Fruit fly (Drosophila melanogaster) whole organism, embryonic: ENCODE results near the gene unk.

Source experiments
- C15 ChIP-seq: fragments of 200-800 bp; sonication (Bioruptor generic); IDR thresholded peaks from 3 replicates; pipeline ENCODE4 v1.3.6; 2022; ENCODE audit warnings: missing biosample characterization, missing genetic modification characterization
- CG13424 ChIP-seq: fragments of 200-800 bp; sonication (Bioruptor generic); optimal IDR thresholded peaks from 2 replicates; lab custom pipeline; 2019; ENCODE audit warnings: missing biosample characterization, mild to moderate bottlenecking, missing genetic modification characterization, moderate library complexity
- CG13894 ChIP-seq: fragments of 200-800 bp; sonication (Bioruptor generic); optimal IDR thresholded peaks from 3 replicates; lab custom pipeline; 2018; ENCODE audit warnings: missing biosample characterization, mild to moderate bottlenecking, missing genetic modification characterization, moderate library complexity
- CG14050 ChIP-seq: fragments of 200-800 bp; sonication (Bioruptor generic); IDR thresholded peaks from 3 replicates; pipeline ENCODE4 v1.3.6; 2022; ENCODE audit warnings: missing biosample characterization, missing genetic modification characterization
- CG14710 ChIP-seq: fragments of 200-800 bp; sonication (Bioruptor generic); optimal IDR thresholded peaks from 3 replicates; lab custom pipeline; 2019; ENCODE audit warnings: missing biosample characterization, mild to moderate bottlenecking, missing genetic modification characterization, moderate library complexity
- CG15269 ChIP-seq: fragments of 200-800 bp; sonication (Bioruptor generic); optimal IDR thresholded peaks from 2 replicates; lab custom pipeline; 2018; ENCODE audit warnings: missing biosample characterization, mild to moderate bottlenecking, missing genetic modification characterization, moderate library complexity
- CG17359 ChIP-seq: fragments of 200-800 bp; sonication (Bioruptor generic); optimal IDR thresholded peaks from 3 replicates; lab custom pipeline; 2018; ENCODE audit warnings: missing biosample characterization, mild to moderate bottlenecking, missing genetic modification characterization, moderate library complexity
- CG17829 ChIP-seq: fragments of 200-800 bp; optimal IDR thresholded peaks from 2 replicates; lab custom pipeline; 2019; ENCODE audit warnings: missing biosample characterization, mild to moderate bottlenecking, missing genetic modification characterization, moderate library complexity
- CG18476 ChIP-seq: fragments of 200-800 bp; sonication (Bioruptor generic); optimal IDR thresholded peaks from 2 replicates; lab custom pipeline; 2016; ENCODE audit warnings: missing biosample characterization, mild to moderate bottlenecking, missing genetic modification characterization
- CG3163 ChIP-seq: fragments of 200-800 bp; sonication (Bioruptor generic); optimal IDR thresholded peaks from 3 replicates; lab custom pipeline; 2016; ENCODE audit warnings: missing biosample characterization, missing genetic modification characterization
- CG3726 ChIP-seq: fragments of 200-800 bp; sonication (Bioruptor generic); IDR thresholded peaks from 3 replicates; pipeline ENCODE4, ENCODE4 v1.3.6; 2022; ENCODE audit warnings: missing biosample characterization, missing genetic modification characterization
- CG4328 ChIP-seq: fragments of 200-800 bp; sonication (Bioruptor generic); optimal IDR thresholded peaks from 3 replicates; lab custom pipeline; 2017; ENCODE audit warnings: missing biosample characterization, missing genetic modification reagents, missing genetic modification characterization
- CG4360 ChIP-seq: fragments of 200-800 bp; sonication (Bioruptor generic); IDR thresholded peaks from 2 replicates; pipeline ENCODE4 v1.3.6; 2022; ENCODE audit warnings: missing biosample characterization, missing genetic modification characterization
- CG4730 ChIP-seq: fragments of 200-800 bp; sonication (Bioruptor generic); IDR thresholded peaks from 2 replicates; pipeline ENCODE4 v1.3.6; 2022; ENCODE audit warnings: missing biosample characterization, missing genetic modification characterization
- CG6654 ChIP-seq: fragments of 200-800 bp; sonication (Bioruptor generic); optimal IDR thresholded peaks from 2 replicates; lab custom pipeline; 2017; ENCODE audit warnings: missing biosample characterization, mild to moderate bottlenecking, missing genetic modification characterization
- CG6813 ChIP-seq: fragments of 200-800 bp; sonication (Bioruptor generic); optimal IDR thresholded peaks from 2 replicates; lab custom pipeline; 2017; ENCODE audit warnings: missing biosample characterization, missing genetic modification characterization, mild to moderate bottlenecking, moderate library complexity, missing genetic modification reagents
- CG7928 ChIP-seq: fragments of 200-800 bp; sonication (Bioruptor generic); optimal IDR thresholded peaks from 2 replicates; lab custom pipeline; 2017; ENCODE audit warnings: missing biosample characterization, mild to moderate bottlenecking, missing genetic modification characterization
- CG8478 ChIP-seq: fragments of >200 bp; optimal IDR thresholded peaks from 2 replicates; lab custom pipeline; 2018
- Dek ChIP-seq: fragments of 200-800 bp; sonication (Bioruptor generic); optimal IDR thresholded peaks from 3 replicates; lab custom pipeline; 2019; ENCODE audit warnings: missing biosample characterization, mild to moderate bottlenecking, missing genetic modification characterization, moderate library complexity
- Gug ChIP-seq: fragments of 200-800 bp; sonication (Bioruptor generic); IDR thresholded peaks from 4 replicates; pipeline ENCODE4 v1.3.6; 2022; ENCODE audit warnings: missing biosample characterization, missing genetic modification characterization
- MESR4 ChIP-seq: fragments of 200-800 bp; sonication (Bioruptor generic); optimal IDR thresholded peaks from 2 replicates; lab custom pipeline; 2018; ENCODE audit warnings: missing biosample characterization, mild to moderate bottlenecking, missing genetic modification characterization, moderate library complexity
- NK7.1 ChIP-seq: fragments of 200-800 bp; sonication (Bioruptor generic); optimal IDR thresholded peaks from 3 replicates; lab custom pipeline; 2016; ENCODE audit warnings: missing biosample characterization, missing genetic modification characterization
- NfI ChIP-seq: fragments of 200-800 bp; sonication (Bioruptor generic); optimal IDR thresholded peaks from 3 replicates; lab custom pipeline; 2018; ENCODE audit warnings: missing biosample characterization, mild to moderate bottlenecking, missing genetic modification characterization, moderate library complexity
- PHDP ChIP-seq: fragments of 200-800 bp; sonication (Bioruptor generic); optimal IDR thresholded peaks from 3 replicates; lab custom pipeline; 2018; ENCODE audit warnings: missing biosample characterization, mild to moderate bottlenecking, missing genetic modification characterization, moderate library complexity
- Scr ChIP-seq: fragments of 200-800 bp; sonication (Bioruptor generic); IDR thresholded peaks from 2 replicates; pipeline ENCODE4 v1.3.6; 2022; ENCODE audit warnings: missing biosample characterization, missing genetic modification characterization; ENCODE audit not compliant: partially characterized antibody
- Side ChIP-seq: fragments of 200-800 bp; sonication (Bioruptor generic); optimal IDR thresholded peaks from 2 replicates; lab custom pipeline; 2016; ENCODE audit warnings: missing biosample characterization, missing genetic modification characterization
- Sox100B ChIP-seq: fragments of 200-800 bp; sonication (Bioruptor generic); optimal IDR thresholded peaks from 3 replicates; lab custom pipeline; 2018; ENCODE audit warnings: missing biosample characterization, mild to moderate bottlenecking, missing genetic modification characterization
- Sry-δ ChIP-seq: fragments of 200-800 bp; sonication (Bioruptor generic); optimal IDR thresholded peaks from 2 replicates; lab custom pipeline; 2016; ENCODE audit warnings: missing biosample characterization, missing genetic modification characterization
- ase ChIP-seq: fragments of 200-800 bp; sonication (Bioruptor generic); IDR thresholded peaks from 3 replicates; pipeline ENCODE4 v1.3.6; 2022; ENCODE audit warnings: missing biosample characterization, missing genetic modification characterization
- cato ChIP-seq: fragments of 200-800 bp; sonication (Bioruptor generic); optimal IDR thresholded peaks from 2 replicates; lab custom pipeline; 2016; ENCODE audit warnings: missing biosample characterization, missing genetic modification characterization, borderline replicate concordance
- chm ChIP-seq: fragments of 200-800 bp; sonication (Bioruptor generic); IDR thresholded peaks from 2 replicates; pipeline ENCODE4 v1.3.6; 2022; ENCODE audit warnings: missing biosample characterization, missing genetic modification characterization
- crol ChIP-seq: fragments of 200-800 bp; sonication (Bioruptor generic); IDR thresholded peaks from 2 replicates; pipeline ENCODE4 v1.3.6; 2022; ENCODE audit warnings: missing biosample characterization, missing genetic modification characterization
- dati ChIP-seq: fragments of 200-800 bp; sonication (Bioruptor generic); IDR thresholded peaks from 2 replicates; pipeline ENCODE4 v1.3.6; 2022; ENCODE audit warnings: missing biosample characterization, missing genetic modification characterization
- dmrt11E ChIP-seq: fragments of 200-800 bp; sonication (Bioruptor generic); optimal IDR thresholded peaks from 3 replicates; lab custom pipeline; 2018; ENCODE audit warnings: missing biosample characterization, mild to moderate bottlenecking, missing genetic modification characterization, moderate library complexity
- eyg ChIP-seq: fragments of 200-800 bp; sonication (Bioruptor generic); optimal IDR thresholded peaks from 3 replicates; lab custom pipeline; 2016; ENCODE audit warnings: missing biosample characterization, missing genetic modification characterization
- fru ChIP-seq: fragments of >200 bp; optimal IDR thresholded peaks from 2 replicates; lab custom pipeline; 2017
- hb ChIP-seq: fragments of 200-800 bp; sonication (Bioruptor generic); IDR thresholded peaks from 3 replicates; pipeline ENCODE4 v1.3.6; 2022; ENCODE audit warnings: missing biosample characterization, missing genetic modification characterization; ENCODE audit not compliant: partially characterized antibody
- hbn ChIP-seq: fragments of 200-800 bp; sonication (Bioruptor generic); IDR thresholded peaks from 2 replicates; pipeline ENCODE4 v1.3.6; 2022; ENCODE audit warnings: missing biosample characterization, missing genetic modification characterization; ENCODE audit not compliant: partially characterized antibody
- kah ChIP-seq: fragments of 200-800 bp; sonication (Bioruptor generic); optimal IDR thresholded peaks from 2 replicates; lab custom pipeline; 2018; ENCODE audit warnings: missing biosample characterization, mild to moderate bottlenecking, missing genetic modification characterization
- kay ChIP-seq: fragments of 200-800 bp; sonication (Bioruptor generic); optimal IDR thresholded peaks from 2 replicates; lab custom pipeline; 2016; ENCODE audit warnings: missing biosample characterization, missing genetic modification characterization
- pita ChIP-seq: fragments of 200-800 bp; sonication (Bioruptor generic); optimal IDR thresholded peaks from 2 replicates; lab custom pipeline; 2017; ENCODE audit warnings: missing biosample characterization, mild to moderate bottlenecking, missing genetic modification characterization
- psq ChIP-seq: fragments of 200-800 bp; sonication (Bioruptor generic); optimal IDR thresholded peaks from 2 replicates; lab custom pipeline; 2017; ENCODE audit warnings: missing biosample characterization, missing genetic modification characterization
- rib ChIP-seq: fragments of 200-800 bp; sonication (Bioruptor generic); IDR thresholded peaks from 2 replicates; pipeline ENCODE4 v1.3.6; 2022; ENCODE audit warnings: missing biosample characterization, missing genetic modification characterization
- run ChIP-seq: fragments of 200-800 bp; sonication (Bioruptor generic); optimal IDR thresholded peaks from 3 replicates; lab custom pipeline; 2018; ENCODE audit warnings: missing biosample characterization, mild to moderate bottlenecking, missing genetic modification characterization
- sd ChIP-seq: fragments of 200-800 bp; sonication (Bioruptor generic); optimal IDR thresholded peaks from 3 replicates; lab custom pipeline; 2018; ENCODE audit warnings: missing biosample characterization, mild to moderate bottlenecking, missing genetic modification characterization, moderate library complexity
- slp2 ChIP-seq: fragments of 200-800 bp; sonication (Bioruptor generic); optimal IDR thresholded peaks from 2 replicates; lab custom pipeline; 2016; ENCODE audit warnings: missing biosample characterization, missing genetic modification characterization
- tup ChIP-seq: fragments of 200-800 bp; sonication (Bioruptor generic); optimal IDR thresholded peaks from 2 replicates; lab custom pipeline; 2016; ENCODE audit warnings: missing biosample characterization, mild to moderate bottlenecking, missing genetic modification characterization, moderate library complexity
- vfl ChIP-seq: fragments of 200-800 bp; sonication (Bioruptor generic); optimal IDR thresholded peaks from 2 replicates; lab custom pipeline; 2016; ENCODE audit warnings: missing biosample characterization, missing genetic modification characterization
- wdn ChIP-seq: fragments of 200-800 bp; sonication (Bioruptor generic); IDR thresholded peaks from 2 replicates; pipeline ENCODE4 v1.3.6; 2022; ENCODE audit warnings: missing biosample characterization, missing genetic modification characterization

unk gene

DNA sequence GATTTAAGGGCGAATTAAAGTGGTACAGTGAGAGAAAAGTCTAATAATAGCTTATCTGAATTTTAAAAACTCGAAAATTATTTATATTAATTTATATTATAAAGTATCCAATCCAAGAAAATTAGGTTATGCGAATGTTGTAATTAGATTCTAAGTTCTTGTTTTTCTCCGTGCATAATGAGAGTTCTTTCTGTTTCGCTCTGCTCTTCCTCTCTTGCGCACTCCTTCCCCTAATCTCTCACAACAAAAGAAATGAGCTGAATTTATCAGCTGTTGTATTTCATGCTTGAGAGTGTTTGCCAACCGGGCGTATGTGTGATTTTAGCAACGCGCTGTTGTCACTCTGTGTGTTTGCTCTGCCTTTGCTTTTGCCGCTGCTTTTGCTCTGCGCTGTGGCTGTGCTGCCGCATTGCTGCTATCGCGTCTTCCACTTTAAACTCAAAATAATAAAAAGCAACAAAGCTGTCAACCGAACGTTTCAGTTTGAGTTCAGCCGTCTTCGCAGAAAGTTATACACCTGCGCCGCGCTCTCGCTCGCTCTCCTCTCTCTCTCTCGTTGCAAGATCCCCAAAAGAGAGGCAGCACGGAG lies 15.8 kb upstream of the unk start, which contains the start of gene CG46310 (continued):
- peak; percentile 36; the same call in 1 of the 2 replicates for TF ChIP-seq crol (GFP tag; lab: Robert Waterston, UW)
- peak; percentile 12 for TF ChIP-seq Side (GFP tag; lab: Kevin White, UChicago)
- peak; percentile 82 for TF ChIP-seq CG17829 (tag; lab: Kevin White, UChicago)
- TF ChIP-seq CG13424 (tag; lab: Kevin White, UChicago), result peak; percentile 52
- TF ChIP-seq run (tag; lab: Kevin White, UChicago), result peak; percentile 68
- peak; percentile 39 for TF ChIP-seq NfI (GFP tag; lab: Kevin White, UChicago)
- TF ChIP-seq sd, result peak; percentile 37
- peak; percentile 83 for TF ChIP-seq wdn (GFP tag; lab: Robert Waterston, UW)
- peak; percentile 35; the same call in 1 of the 2 replicates for TF ChIP-seq Scr (GFP tag; lab: Robert Waterston, UW)
- no peak for TF ChIP-seq MESR4 (GFP tag; lab: Kevin White, UChicago)
- TF ChIP-seq cato (GFP tag; lab: Kevin White, UChicago), result no peak
- TF ChIP-seq CG4328, result peak; percentile 22
- peak; percentile 9 for TF ChIP-seq CG7928 (GFP tag; lab: Kevin White, UChicago)
- TF ChIP-seq CG14710 (tag; lab: Kevin White, UChicago), result no peak
- TF ChIP-seq Dek (tag; lab: Kevin White, UChicago), result peak; percentile 71
- peak; percentile 66; the same call in 2 of the 3 replicates for TF ChIP-seq C15 (GFP tag; lab: Robert Waterston, UW)
- TF ChIP-seq CG13894, result no peak
- TF ChIP-seq dmrt11E, result no peak
- TF ChIP-seq eyg, result no peak
- TF ChIP-seq CG15269 (tag; lab: Kevin White, UChicago), result peak; percentile 61
- TF ChIP-seq Gug (GFP tag; lab: Robert Waterston, UW), result peak; percentile 58; the same call in 3 of the 4 replicates
- TF ChIP-seq NK7.1 (GFP tag; lab: Kevin White, UChicago), result no peak
- peak; percentile 80; the same call in 2 of the 3 replicates for TF ChIP-seq ase (GFP tag; lab: Robert Waterston, UW)
- no peak for TF ChIP-seq kay (GFP tag; lab: Kevin White, UChicago)
- peak; percentile 34 for TF ChIP-seq CG18476 (GFP tag; lab: Kevin White, UChicago)
- TF ChIP-seq CG4730 (GFP tag; lab: Robert Waterston, UW), result peak; percentile 63
- TF ChIP-seq dati (GFP tag; lab: Robert Waterston, UW), result no peak
- no peak for TF ChIP-seq Sry-δ (GFP tag; lab: Kevin White, UChicago)
- TF ChIP-seq hbn (GFP tag; lab: Robert Waterston, UW), result no peak
- no peak for TF ChIP-seq CG8478 (lab: Kevin White, UChicago)
- TF ChIP-seq CG17359 (tag; lab: Kevin White, UChicago), result peak; percentile 58
- TF ChIP-seq Sox100B, result peak; percentile 56
- TF ChIP-seq CG3163 (GFP tag; lab: Kevin White, UChicago), result no peak
- TF ChIP-seq fru (lab: Kevin White, UChicago), result no peak
- TF ChIP-seq hb (GFP tag; lab: Robert Waterston, UW), result no peak
- peak; percentile 78 for TF ChIP-seq PHDP (tag; lab: Kevin White, UChicago)
- TF ChIP-seq CG14050, result 0 out of 3 replicates have a peak, but pooled peaks have one; percentile 44
- no peak for TF ChIP-seq pita (GFP tag; lab: Kevin White, UChicago)
- peak; percentile 84 for TF ChIP-seq CG3726 (GFP tag; lab: Robert Waterston, UW)
- no peak for TF ChIP-seq vfl (GFP tag; lab: Kevin White, UChicago)
- TF ChIP-seq psq (GFP tag; lab: Kevin White, UChicago), result peak; percentile 37
- TF ChIP-seq tup (GFP tag; lab: Kevin White, UChicago), result no peak
- TF ChIP-seq slp2 (GFP tag; lab: Kevin White, UChicago), result no peak
- peak; percentile 57; the same call in 1 of the 2 replicates for TF ChIP-seq chm (GFP tag; lab: Robert Waterston, UW)
- TF ChIP-seq kah (GFP tag; lab: Kevin White, UChicago), result no peak
- peak; percentile 69 for TF ChIP-seq CG6813 (GFP tag; lab: Kevin White, UChicago)
- TF ChIP-seq CG4360 (GFP tag; lab: Robert Waterston, UW), result peak; percentile 52; the same call in 1 of the 2 replicates
- TF ChIP-seq rib, result peak; percentile 89
- TF ChIP-seq CG6654 (GFP tag; lab: Kevin White, UChicago), result peak; percentile 24
